Fruit fly (Drosophila melanogaster): ENCODE measurements around the gene CG12017.

DNA sequence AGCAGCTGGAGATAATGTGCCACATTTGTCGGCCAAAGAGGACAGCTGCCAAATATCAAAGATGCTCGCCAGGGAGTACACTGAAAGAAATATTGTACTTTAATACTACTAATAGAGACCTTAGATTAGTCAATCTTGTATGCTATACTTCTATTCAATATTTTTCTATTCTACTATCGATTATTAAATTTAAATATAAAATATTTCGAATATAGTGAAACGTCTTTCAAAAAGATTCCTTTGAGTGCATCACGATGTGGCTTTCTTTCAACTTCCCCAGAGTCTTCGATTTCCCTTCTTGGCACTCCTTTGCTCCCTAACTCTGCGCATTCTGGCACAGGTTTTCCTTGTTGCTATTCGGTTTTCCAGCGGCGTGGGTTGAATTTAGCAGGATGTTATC lies 4.9 kb downstream of the CG12017 start:
- TF ChIP-seq Pif1B (GFP tag; optimal IDR thresholded peaks at IDR 0.05) (no peak), CG17806 (tag; optimal IDR thresholded peaks at IDR 0.05) (no peak), EcR (GFP tag; optimal IDR thresholded peaks at IDR 0.05) (no peak), CG13204 (GFP tag; optimal IDR thresholded peaks at IDR 0.05) (no peak), rn (GFP tag; IDR thresholded peaks at IDR 0.05) (no peak), CG10348 (GFP tag; IDR thresholded peaks at IDR 0.05) (no peak), Snoo (tag; optimal IDR thresholded peaks at IDR 0.05) (no peak), CG34367 (tag; optimal IDR thresholded peaks at IDR 0.05) (no peak)

All from whole organism, pupa.